Fruit fly (Drosophila melanogaster) whole organism, embryonic: ENCODE data around the gene Agxt.
A peak's percentile ranks its signal among the peaks of the same experiment; 100 is the strongest.

ENCODE experiments used
- CG12744 ChIP-seq: fragments of 200-800 bp; sonication (Bioruptor generic); optimal IDR thresholded peaks from 2 replicates; lab custom pipeline; 2016; ENCODE audit warnings: missing biosample characterization, missing genetic modification characterization
- CG13894 ChIP-seq: fragments of 200-800 bp; sonication (Bioruptor generic); optimal IDR thresholded peaks from 3 replicates; lab custom pipeline; 2018; ENCODE audit warnings: missing biosample characterization, mild to moderate bottlenecking, missing genetic modification characterization, moderate library complexity
- CG2116 ChIP-seq: fragments of 200-800 bp; sonication (Bioruptor generic); optimal IDR thresholded peaks from 3 replicates; lab custom pipeline; 2018; ENCODE audit warnings: missing biosample characterization, mild to moderate bottlenecking, missing genetic modification characterization
- CG7745 ChIP-seq: fragments of 200-800 bp; sonication (Bioruptor generic); optimal IDR thresholded peaks from 2 replicates; lab custom pipeline; 2018; ENCODE audit warnings: missing biosample characterization, mild to moderate bottlenecking, missing genetic modification characterization, moderate library complexity
- CG7928 ChIP-seq: fragments of 200-800 bp; sonication (Bioruptor generic); optimal IDR thresholded peaks from 2 replicates; lab custom pipeline; 2017; ENCODE audit warnings: missing biosample characterization, mild to moderate bottlenecking, missing genetic modification characterization
- CG9609 ChIP-seq: fragments of 200-800 bp; sonication (Bioruptor generic); optimal IDR thresholded peaks from 3 replicates; lab custom pipeline; 2016; ENCODE audit warnings: missing biosample characterization, missing genetic modification characterization
- Sox102F ChIP-seq: fragments of 200-800 bp; sonication (Bioruptor generic); optimal IDR thresholded peaks from 2 replicates; lab custom pipeline; 2018; ENCODE audit warnings: missing biosample characterization, mild to moderate bottlenecking, missing genetic modification characterization, moderate library complexity
- crc ChIP-seq: fragments of 200-800 bp; sonication (Bioruptor generic); optimal IDR thresholded peaks from 2 replicates; lab custom pipeline; 2016; ENCODE audit warnings: missing biosample characterization, missing genetic modification characterization
- knrl ChIP-seq: fragments of 200-800 bp; sonication (Bioruptor generic); IDR thresholded peaks from 3 replicates; pipeline ENCODE4 v1.3.6; 2022; ENCODE audit warnings: missing biosample characterization, missing genetic modification characterization; ENCODE audit not compliant: partially characterized antibody
- tx ChIP-seq: fragments of 200-800 bp; sonication (Bioruptor generic); optimal IDR thresholded peaks from 2 replicates; lab custom pipeline; 2016; ENCODE audit warnings: missing biosample characterization, missing genetic modification characterization

- TF ChIP-seq tx (no peak), CG7928 (GFP tag; lab: Kevin White, UChicago) (no peak), CG7745 (tag; lab: Kevin White, UChicago) (no peak), crc (no peak), CG13894 (no peak), CG12744 (GFP tag; lab: Kevin White, UChicago) (no peak), knrl (GFP tag; lab: Robert Waterston, UW) (no peak), CG2116 (GFP tag; lab: Kevin White, UChicago) (no peak), CG9609 (no peak), Sox102F (GFP tag; lab: Kevin White, UChicago) (peak; percentile 30)
Observed at dm6 chrX:6528508-6528998, at the start of gene Agxt.
